Worm (Caenorhabditis elegans): ENCODE measurements around the gene T01C3.2.

T01C3.2 gene

DNA sequence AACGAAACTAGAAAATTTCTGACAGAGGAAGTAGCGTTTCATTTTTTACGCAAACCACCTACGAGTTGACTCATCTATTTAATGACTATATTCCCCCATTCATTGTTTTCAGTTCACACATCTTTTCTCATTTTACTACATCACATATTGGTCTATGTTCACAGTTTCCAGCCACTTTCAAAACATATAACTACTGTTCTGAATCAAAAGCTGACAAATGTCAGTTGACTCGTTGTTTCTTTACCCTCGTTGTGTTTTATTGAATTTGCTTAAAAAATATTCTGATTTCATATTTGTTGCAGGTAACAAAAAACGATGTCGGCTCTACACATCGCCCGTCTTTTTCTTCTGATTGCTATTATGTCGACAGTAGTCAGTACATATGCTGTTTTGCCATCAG, 19.8 kb upstream of the T01C3.2 start, which contains the start of gene nlp-59:
Gene nlp-59 (plus strand): TSS at position 301 of the 400 bp plus-strand sequence.
- TF ChIP-seq T22C8.4 (GFP tag; IDR thresholded peaks at IDR 0.05) (no peak), ztf-29 (GFP tag; IDR thresholded peaks at IDR 0.05) (no peak), klf-2 (GFP tag; conservative IDR thresholded peaks at IDR 0.05) (no peak), med-1 (GFP tag; optimal IDR thresholded peaks at IDR 0.05; ENCODE audit: insufficient read depth) (no peak), ref-1 (GFP tag; conservative IDR thresholded peaks at IDR 0.05) (no peak), ztf-23 (GFP tag; IDR thresholded peaks at IDR 0.05) (no peak), cog-1 (tag; optimal IDR thresholded peaks at IDR 0.05) (no peak), tab-1 (GFP tag; IDR thresholded peaks at IDR 0.05) (no peak)

DNA sequence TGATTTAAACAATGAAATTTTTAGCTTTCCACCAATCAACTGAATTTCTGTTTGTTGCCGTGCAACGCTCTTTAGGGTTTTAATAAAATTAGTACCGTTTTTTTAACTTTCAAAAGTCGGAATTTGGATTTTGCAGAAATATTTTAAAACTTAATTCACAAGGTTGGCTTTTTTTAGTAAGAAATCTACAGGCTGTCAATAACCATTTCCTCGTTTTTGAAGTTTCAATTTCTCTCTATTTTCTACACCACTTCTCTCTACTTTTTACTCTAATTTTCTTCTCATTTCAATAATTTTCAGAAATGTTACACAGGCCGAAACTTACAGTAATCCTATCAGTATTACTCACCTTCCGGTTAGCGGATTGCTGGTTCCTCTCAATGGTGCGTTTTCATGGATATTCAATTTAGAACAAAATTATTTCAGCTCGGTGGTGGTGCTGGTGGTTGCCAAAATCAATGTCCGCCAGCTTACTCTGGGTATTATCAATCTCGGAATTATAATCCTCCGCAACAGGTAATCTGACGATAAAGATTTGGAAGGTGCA, 12.7 kb upstream of the T01C3.2 start, which contains the start of the genes grd-12 and F02D8.1:
Gene grd-12 (plus strand): TSS at position 301 of the 547 bp plus-strand sequence.
Gene F02D8.1 (minus strand): TSS at position 497 of the 547 bp plus-strand sequence.
- TF ChIP-seq tab-1 (GFP tag; IDR thresholded peaks at IDR 0.05) (no peak), klf-2 (GFP tag; conservative IDR thresholded peaks at IDR 0.05) (no peak), cog-1 (tag; optimal IDR thresholded peaks at IDR 0.05) (no peak), ztf-23 (GFP tag; IDR thresholded peaks at IDR 0.05) (no peak), ref-1 (GFP tag; conservative IDR thresholded peaks at IDR 0.05) (no peak), med-1 (GFP tag; optimal IDR thresholded peaks at IDR 0.05; ENCODE audit: insufficient read depth) (no peak), flt-1 (GFP tag; IDR thresholded peaks at IDR 0.05) (no peak), ztf-29 (GFP tag; IDR thresholded peaks at IDR 0.05) (no peak), T22C8.4 (GFP tag; IDR thresholded peaks at IDR 0.05) (no peak)

- TF ChIP-seq ztf-29 (GFP tag; IDR thresholded peaks at IDR 0.05) (no peak), klf-2 (GFP tag; conservative IDR thresholded peaks at IDR 0.05) (no peak), med-1 (GFP tag; optimal IDR thresholded peaks at IDR 0.05; ENCODE audit: insufficient read depth) (no peak)
Measured at ce11 chrV:14979937-14980336, 11.0 kb upstream of the T01C3.2 start, which contains the start of gene xbx-1. Gene xbx-1, plus strand, starts transcription at chrV:14980237.

ce11 chrV:14984593-14984992, 6.4 kb upstream of the T01C3.2 start, which contains the start of gene F02D8.4:
Gene F02D8.4, plus strand, starts transcription at chrV:14984893.
- no peak for TF ChIP-seq ztf-29 (GFP tag; IDR thresholded peaks at IDR 0.05)
- no peak for TF ChIP-seq ztf-23 (GFP tag; IDR thresholded peaks at IDR 0.05)
- TF ChIP-seq flt-1 (GFP tag; IDR thresholded peaks at IDR 0.05) = no peak
- no peak for TF ChIP-seq klf-2 (GFP tag; conservative IDR thresholded peaks at IDR 0.05)
- no peak for TF ChIP-seq cog-1 (tag; optimal IDR thresholded peaks at IDR 0.05)
- TF ChIP-seq T22C8.4 (GFP tag; IDR thresholded peaks at IDR 0.05) = no peak
- TF ChIP-seq tab-1 (GFP tag; IDR thresholded peaks at IDR 0.05) = no peak
- no peak for TF ChIP-seq med-1 (GFP tag; optimal IDR thresholded peaks at IDR 0.05; ENCODE audit: insufficient read depth)
- no peak for TF ChIP-seq ref-1 (GFP tag; conservative IDR thresholded peaks at IDR 0.05)

DNA sequence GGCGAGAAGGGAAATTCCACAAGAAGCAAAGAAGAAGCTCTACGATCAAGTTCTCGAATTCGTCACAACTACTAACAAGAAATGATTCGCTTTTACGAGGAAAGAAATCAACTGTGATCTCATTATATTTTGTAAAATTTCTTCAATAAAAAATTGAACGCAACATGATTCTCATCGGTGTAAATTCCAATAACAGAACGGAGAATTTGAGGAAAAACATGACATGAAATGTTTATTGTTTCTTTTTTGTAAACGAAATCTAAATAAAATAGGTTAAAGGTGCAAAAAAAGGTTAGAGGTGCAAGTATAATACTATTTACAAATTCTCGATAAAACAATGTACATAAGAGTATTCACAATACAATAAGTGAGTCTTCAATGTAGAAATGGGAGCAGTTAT, 521 bp downstream of the T01C3.2 start:
- TF ChIP-seq med-1 (GFP tag; optimal IDR thresholded peaks at IDR 0.05; ENCODE audit: insufficient read depth) (no peak), ref-1 (GFP tag; conservative IDR thresholded peaks at IDR 0.05) (no peak), ztf-29 (GFP tag; IDR thresholded peaks at IDR 0.05) (no peak), T22C8.4 (GFP tag; IDR thresholded peaks at IDR 0.05) (no peak), klf-2 (GFP tag; conservative IDR thresholded peaks at IDR 0.05) (no peak), flt-1 (GFP tag; IDR thresholded peaks at IDR 0.05) (no peak), tab-1 (GFP tag; IDR thresholded peaks at IDR 0.05) (no peak), ztf-23 (GFP tag; IDR thresholded peaks at IDR 0.05) (no peak), cog-1 (tag; optimal IDR thresholded peaks at IDR 0.05) (no peak)

DNA sequence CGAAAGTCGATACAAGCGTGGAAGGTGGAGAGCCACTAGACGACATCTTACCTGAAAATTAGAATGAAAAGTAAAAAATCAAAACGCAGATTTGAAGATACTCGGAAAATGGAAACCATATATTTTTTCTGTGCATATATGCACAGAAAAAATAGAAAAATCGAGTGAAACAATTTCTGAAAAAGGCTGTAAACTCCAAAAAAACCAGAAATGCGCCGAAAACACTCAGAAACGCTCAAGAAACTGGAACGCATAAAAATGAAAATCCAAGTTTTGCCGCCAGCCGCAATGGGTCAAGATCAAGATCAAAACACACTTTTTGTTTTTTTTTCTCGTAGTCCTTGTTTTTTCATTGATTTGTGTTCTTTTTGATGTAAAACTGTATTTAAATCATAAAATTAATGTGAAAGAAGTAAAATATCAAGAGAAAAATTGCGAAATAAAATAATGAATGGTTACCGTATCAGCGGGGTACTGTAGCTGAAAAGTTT, 1.7 kb downstream of the T01C3.2 start, which contains the start of gene T01C3.3:
Gene T01C3.3 (minus strand): TSS at position 51 of the 491 bp plus-strand sequence.
- TF ChIP-seq tab-1 (GFP tag; IDR thresholded peaks at IDR 0.05) (no peak), flt-1 (GFP tag; IDR thresholded peaks at IDR 0.05) (no peak), ztf-23 (GFP tag; IDR thresholded peaks at IDR 0.05) (no peak), med-1 (GFP tag; optimal IDR thresholded peaks at IDR 0.05; ENCODE audit: insufficient read depth) (no peak), cog-1 (tag; optimal IDR thresholded peaks at IDR 0.05) (no peak), ztf-29 (GFP tag; IDR thresholded peaks at IDR 0.05) (no peak), klf-2 (GFP tag; conservative IDR thresholded peaks at IDR 0.05) (no peak), T22C8.4 (GFP tag; IDR thresholded peaks at IDR 0.05) (no peak), ref-1 (GFP tag; conservative IDR thresholded peaks at IDR 0.05) (no peak)

ce11 chrV:14993620-14994019, 2.7 kb downstream of the T01C3.2 start, which contains the start of gene fil-1:
Gene fil-1, plus strand, starts transcription at chrV:14993838.
- TF ChIP-seq ref-1 (GFP tag; conservative IDR thresholded peaks at IDR 0.05) = no peak
- no peak for TF ChIP-seq med-1 (GFP tag; optimal IDR thresholded peaks at IDR 0.05; ENCODE audit: insufficient read depth)
- no peak for TF ChIP-seq ztf-29 (GFP tag; IDR thresholded peaks at IDR 0.05)
- TF ChIP-seq T22C8.4 (GFP tag; IDR thresholded peaks at IDR 0.05) = no peak
- no peak for TF ChIP-seq ztf-23 (GFP tag; IDR thresholded peaks at IDR 0.05)
- no peak for TF ChIP-seq klf-2 (GFP tag; conservative IDR thresholded peaks at IDR 0.05)
- TF ChIP-seq flt-1 (GFP tag; IDR thresholded peaks at IDR 0.05) = no peak
- no peak for TF ChIP-seq tab-1 (GFP tag; IDR thresholded peaks at IDR 0.05)
- TF ChIP-seq cog-1 (tag; optimal IDR thresholded peaks at IDR 0.05) = no peak

- no peak for TF ChIP-seq cog-1 (tag; optimal IDR thresholded peaks at IDR 0.05)
- no peak for TF ChIP-seq ztf-29 (GFP tag; IDR thresholded peaks at IDR 0.05)
- no peak for TF ChIP-seq T22C8.4 (GFP tag; IDR thresholded peaks at IDR 0.05)
- no peak for TF ChIP-seq tab-1 (GFP tag; IDR thresholded peaks at IDR 0.05)
- TF ChIP-seq ztf-23 (GFP tag; IDR thresholded peaks at IDR 0.05) = no peak
- TF ChIP-seq med-1 (GFP tag; optimal IDR thresholded peaks at IDR 0.05; ENCODE audit: insufficient read depth) = no peak
- no peak for TF ChIP-seq ref-1 (GFP tag; conservative IDR thresholded peaks at IDR 0.05)
- no peak for TF ChIP-seq flt-1 (GFP tag; IDR thresholded peaks at IDR 0.05)
- no peak for TF ChIP-seq klf-2 (GFP tag; conservative IDR thresholded peaks at IDR 0.05)
Measured at ce11 chrV:14996236-14996635, 5.3 kb downstream of the T01C3.2 start, which contains the start of gene irld-14. Gene irld-14, plus strand, starts transcription at chrV:14996536.

- TF ChIP-seq med-1 (GFP tag; optimal IDR thresholded peaks at IDR 0.05; ENCODE audit: insufficient read depth) (no peak), ref-1 (GFP tag; conservative IDR thresholded peaks at IDR 0.05) (no peak), ztf-29 (GFP tag; IDR thresholded peaks at IDR 0.05) (no peak), cog-1 (tag; optimal IDR thresholded peaks at IDR 0.05) (no peak), ztf-23 (GFP tag; IDR thresholded peaks at IDR 0.05) (no peak), klf-2 (GFP tag; conservative IDR thresholded peaks at IDR 0.05) (no peak), tab-1 (GFP tag; IDR thresholded peaks at IDR 0.05) (no peak), T22C8.4 (GFP tag; IDR thresholded peaks at IDR 0.05) (no peak), flt-1 (GFP tag; IDR thresholded peaks at IDR 0.05) (no peak)
Measured at ce11 chrV:14999485-15000023, 8.6 kb downstream of the T01C3.2 start, which contains the start of gene T01C3.11. Gene T01C3.11, plus strand, starts transcription at chrV:14999535.
